Fruit fly (Drosophila melanogaster) whole organism, embryonic: ENCODE measurements around the gene jdp.

Source experiments
- Abd-B ChIP-seq: fragments of 200-800 bp; sonication (Bioruptor generic); optimal IDR thresholded peaks from 2 replicates; lab custom pipeline; 2018; ENCODE audit warnings: missing biosample characterization, mild to moderate bottlenecking, missing genetic modification characterization, moderate library complexity
- Asciz ChIP-seq: fragments of 200-800 bp; sonication (Bioruptor generic); optimal IDR thresholded peaks from 2 replicates; lab custom pipeline; 2017; ENCODE audit warnings: missing biosample characterization, mild to moderate bottlenecking, missing genetic modification characterization, missing genetic modification reagents
- Atf-2 ChIP-seq: fragments of 200-800 bp; sonication (Bioruptor generic); optimal IDR thresholded peaks from 2 replicates; lab custom pipeline; 2016; ENCODE audit warnings: missing biosample characterization, missing genetic modification characterization
- Blimp-1 ChIP-seq: fragments of 200-800 bp; sonication (Bioruptor generic); optimal IDR thresholded peaks from 3 replicates; lab custom pipeline; 2018; ENCODE audit warnings: missing biosample characterization, missing genetic modification characterization, mild to moderate bottlenecking, moderate library complexity, missing genetic modification reagents
- CG1603 ChIP-seq: fragments of 200-800 bp; sonication (Bioruptor generic); optimal IDR thresholded peaks from 2 replicates; lab custom pipeline; 2019; ENCODE audit warnings: missing biosample characterization, mild to moderate bottlenecking, missing genetic modification characterization, moderate library complexity
- CG17802 ChIP-seq: fragments of 200-800 bp; sonication (Bioruptor generic); optimal IDR thresholded peaks from 2 replicates; lab custom pipeline; 2018; ENCODE audit warnings: missing biosample characterization, mild to moderate bottlenecking, missing genetic modification characterization, moderate library complexity
- CG2199 ChIP-seq: fragments of 200-800 bp; sonication (Bioruptor generic); IDR thresholded peaks from 3 replicates; pipeline ENCODE4 v1.3.6; 2022; ENCODE audit warnings: missing biosample characterization, missing genetic modification characterization
- CG30431 ChIP-seq: fragments of 200-800 bp; sonication (Bioruptor generic); optimal IDR thresholded peaks from 2 replicates; lab custom pipeline; 2017; ENCODE audit warnings: missing biosample characterization, missing genetic modification characterization
- CG34422 ChIP-seq: fragments of 200-800 bp; sonication (Bioruptor generic); IDR thresholded peaks from 3 replicates; pipeline ENCODE4 v1.3.6; 2022; ENCODE audit warnings: missing biosample characterization, missing genetic modification characterization
- CG6654 ChIP-seq: fragments of 200-800 bp; sonication (Bioruptor generic); optimal IDR thresholded peaks from 2 replicates; lab custom pipeline; 2017; ENCODE audit warnings: missing biosample characterization, mild to moderate bottlenecking, missing genetic modification characterization
- CG7745 ChIP-seq: fragments of 200-800 bp; sonication (Bioruptor generic); optimal IDR thresholded peaks from 2 replicates; lab custom pipeline; 2018; ENCODE audit warnings: missing biosample characterization, mild to moderate bottlenecking, missing genetic modification characterization, moderate library complexity
- CG8089 ChIP-seq: fragments of 200-800 bp; sonication (Bioruptor generic); optimal IDR thresholded peaks from 3 replicates; lab custom pipeline; 2016; ENCODE audit warnings: missing biosample characterization, missing genetic modification characterization
- CG8359 ChIP-seq: fragments of 200-800 bp; sonication (Bioruptor generic); optimal IDR thresholded peaks from 2 replicates; lab custom pipeline; 2017; ENCODE audit warnings: missing biosample characterization, mild to moderate bottlenecking, missing genetic modification characterization, borderline replicate concordance
- CG8388 ChIP-seq: fragments of 200-800 bp; sonication (Bioruptor generic); optimal IDR thresholded peaks from 2 replicates; lab custom pipeline; 2019; ENCODE audit warnings: missing biosample characterization, mild to moderate bottlenecking, missing genetic modification characterization, moderate library complexity
- Drgx ChIP-seq: fragments of 200-800 bp; sonication (Bioruptor generic); IDR thresholded peaks from 2 replicates; pipeline ENCODE4 v1.3.6; 2022; ENCODE audit warnings: missing biosample characterization, missing genetic modification characterization
- Elba2 ChIP-seq: fragments of 200-800 bp; sonication (Bioruptor generic); optimal IDR thresholded peaks from 3 replicates; lab custom pipeline; 2016; ENCODE audit warnings: missing biosample characterization, missing genetic modification characterization
- H15 ChIP-seq: fragments of 200-800 bp; sonication (Bioruptor generic); IDR thresholded peaks from 3 replicates; pipeline ENCODE4 v1.3.6; 2022; ENCODE audit warnings: missing biosample characterization, missing genetic modification characterization
- Med ChIP-seq: fragments of 200-800 bp; sonication (Bioruptor generic); peaks from one replicate; lab custom pipeline; 2016; ENCODE audit warnings: missing biosample characterization, missing genetic modification characterization, mild to moderate bottlenecking, inconsistent platforms, moderate library complexity
- Mrtf ChIP-seq: fragments of 200-800 bp; sonication (Bioruptor generic); IDR thresholded peaks from 3 replicates; pipeline ENCODE4 v1.3.6; 2022; ENCODE audit warnings: missing biosample characterization, missing genetic modification characterization
- Pdp1 ChIP-seq, 2 experiments: fragments of 200-800 bp; sonication (Bioruptor generic); optimal IDR thresholded peaks; 3 replicates each; lab custom pipeline; 2016; ENCODE audit warnings: missing biosample characterization in 2 of 2, missing genetic modification characterization in 2 of 2, mild to moderate bottlenecking in 1 of 2, moderate library complexity in 1 of 2
- Rfx ChIP-seq: fragments of 200-800 bp; sonication (Bioruptor generic); IDR thresholded peaks from 2 replicates; pipeline ENCODE4 v1.3.6; 2022; ENCODE audit warnings: missing biosample characterization, missing genetic modification characterization
- Sin3A ChIP-seq: fragments of >200 bp; optimal IDR thresholded peaks from 2 replicates; lab custom pipeline; 2018
- aop ChIP-seq: fragments of 200-800 bp; sonication (Bioruptor generic); IDR thresholded peaks from 2 replicates; pipeline ENCODE4 v1.3.6; 2022; ENCODE audit warnings: missing biosample characterization, missing genetic modification characterization
- ara ChIP-seq: fragments of 200-800 bp; sonication (Bioruptor generic); IDR thresholded peaks from 2 replicates; pipeline ENCODE4 v1.3.6; 2022; ENCODE audit warnings: missing biosample characterization, missing genetic modification characterization
- ase ChIP-seq: fragments of 200-800 bp; sonication (Bioruptor generic); IDR thresholded peaks from 3 replicates; pipeline ENCODE4 v1.3.6; 2022; ENCODE audit warnings: missing biosample characterization, missing genetic modification characterization
- bsh ChIP-seq, 2 experiments: fragments of 200-800 bp; sonication (Bioruptor generic); optimal IDR thresholded peaks; 2 replicates each; lab custom pipeline; 2017 to 2018; ENCODE audit warnings: mild to moderate bottlenecking in 2 of 2, missing biosample characterization in 2 of 2, missing genetic modification characterization in 2 of 2, moderate library complexity in 1 of 2
- da ChIP-seq: fragments of 200-800 bp; sonication (Bioruptor generic); optimal IDR thresholded peaks from 2 replicates; lab custom pipeline; 2016; ENCODE audit warnings: missing biosample characterization, missing genetic modification characterization
- dan ChIP-seq: fragments of 200-800 bp; sonication (Bioruptor generic); IDR thresholded peaks from 2 replicates; pipeline ENCODE4 v1.3.6; 2022; ENCODE audit warnings: missing biosample characterization, missing genetic modification characterization
- emc ChIP-seq: fragments of 200-800 bp; sonication (Bioruptor generic); optimal IDR thresholded peaks from 2 replicates; lab custom pipeline; 2016; ENCODE audit warnings: missing biosample characterization, missing genetic modification characterization
- ems ChIP-seq: fragments of 200-800 bp; sonication (Bioruptor generic); optimal IDR thresholded peaks from 3 replicates; lab custom pipeline; 2016; ENCODE audit warnings: missing biosample characterization, missing genetic modification characterization
- ewg ChIP-seq: fragments of 200-800 bp; sonication (Bioruptor generic); optimal IDR thresholded peaks from 3 replicates; lab custom pipeline; 2017; ENCODE audit warnings: mild to moderate bottlenecking, missing biosample characterization, missing genetic modification reagents, missing genetic modification characterization
- gce ChIP-seq: fragments of 200-800 bp; sonication (Bioruptor generic); IDR thresholded peaks from 3 replicates; pipeline ENCODE4 v1.3.6; 2022; ENCODE audit warnings: missing biosample characterization, missing genetic modification characterization
- lmd ChIP-seq: fragments of 200-800 bp; sonication (Bioruptor generic); IDR thresholded peaks from 2 replicates; pipeline ENCODE4 v1.3.6; 2022; ENCODE audit warnings: missing biosample characterization, missing genetic modification characterization
- prd ChIP-seq, 3 experiments: fragments of >200 bp in 2 of 3; fragments of 200-800 bp in 1 of 3; sonication (Bioruptor generic) in 1 of 3; optimal IDR thresholded peaks in 2 of 3; IDR thresholded peaks in 1 of 3; 2 replicates in 2 of 3; 3 replicates in 1 of 3; pipeline versions ENCODE4 v1.3.6 to Lab custom; 2017 to 2022; ENCODE audit warnings: missing biosample characterization in 1 of 3, missing genetic modification characterization in 1 of 3
- sd ChIP-seq: fragments of 200-800 bp; sonication (Bioruptor generic); optimal IDR thresholded peaks from 3 replicates; lab custom pipeline; 2018; ENCODE audit warnings: missing biosample characterization, mild to moderate bottlenecking, missing genetic modification characterization, moderate library complexity
- stwl ChIP-seq: fragments of 200-800 bp; sonication (Bioruptor generic); optimal IDR thresholded peaks from 3 replicates; lab custom pipeline; 2018; ENCODE audit warnings: missing biosample characterization, mild to moderate bottlenecking, missing genetic modification characterization, moderate library complexity
- tll ChIP-seq, 2 experiments: fragments of 200-800 bp in 1 of 2; fragments of >200 bp in 1 of 2; sonication (Bioruptor generic) in 1 of 2; optimal IDR thresholded peaks; 2 replicates each; lab custom pipeline; 2017 to 2019; ENCODE audit warnings: missing biosample characterization in 2 of 2, missing genetic modification characterization in 2 of 2, mild to moderate bottlenecking in 1 of 2, moderate library complexity in 1 of 2
- twi ChIP-seq: fragments of 200-800 bp; optimal IDR thresholded peaks from 2 replicates; lab custom pipeline; 2019; ENCODE audit warnings: missing biosample characterization, mild to moderate bottlenecking, missing genetic modification characterization, moderate library complexity
- usp ChIP-seq: fragments of >200 bp; optimal IDR thresholded peaks from 2 replicates; lab custom pipeline; 2017; ENCODE audit warnings: missing biosample characterization, missing genetic modification characterization
- vvl ChIP-seq: fragments of 200-800 bp; sonication (Bioruptor generic); IDR thresholded peaks from 2 replicates; pipeline ENCODE4 v1.3.6; 2022; ENCODE audit warnings: missing biosample characterization, missing genetic modification characterization
- wor ChIP-seq: fragments of 200-800 bp; sonication (Bioruptor generic); IDR thresholded peaks from 2 replicates; pipeline ENCODE4 v1.3.6; 2022; ENCODE audit warnings: missing biosample characterization, missing genetic modification characterization
- zfh1 ChIP-seq: fragments of 200-800 bp; sonication (Bioruptor generic); IDR thresholded peaks from 3 replicates; pipeline ENCODE4 v1.3.6; 2022; ENCODE audit warnings: missing biosample characterization, missing genetic modification characterization

jdp gene

dm6 chr3R:30567215-30567614 lies 40.4 kb upstream of the jdp start:
- TF ChIP-seq H15 (GFP tag; lab: Robert Waterston, UW) (no peak), prd (optimal IDR thresholded peaks at IDR 0.05; lab: Kevin White, UChicago) (no peak), prd (GFP tag; IDR thresholded peaks at IDR 0.05; lab: Robert Waterston, UW) (peak; percentile 37; the same call in 1 of the 3 replicates), Drgx (GFP tag; lab: Robert Waterston, UW) (peak; percentile 71), Elba2 (no peak), Atf-2 (no peak), Rfx (GFP tag; lab: Robert Waterston, UW) (no peak), Sin3A (lab: Kevin White, UChicago) (no peak), tll (GFP tag; optimal IDR thresholded peaks at IDR 0.05; lab: Kevin White, UChicago) (no peak), wor (GFP tag; lab: Robert Waterston, UW) (no peak), usp (GFP tag; lab: Kevin White, UChicago) (no peak), sd (tag; lab: Kevin White, UChicago) (no peak), Asciz (no peak), da (GFP tag; lab: Kevin White, UChicago) (no peak), ewg (no peak), Med (GFP tag; lab: Kevin White, UChicago) (peak; percentile 16), Abd-B (GFP tag; lab: Kevin White, UChicago) (no peak), CG1603 (tag; lab: Kevin White, UChicago) (peak; percentile 21), emc (no peak), lmd (GFP tag; lab: Robert Waterston, UW) (no peak), bsh (GFP tag; optimal IDR thresholded peaks at IDR 0.05; lab: Kevin White, UChicago) (peak; percentile 0 to 19), CG8089 (GFP tag; lab: Kevin White, UChicago) (no peak)

dm6 chr3R:30566181-30566902 lies 39.5 kb upstream of the jdp start:
- TF ChIP-seq zfh1 (GFP tag; lab: Robert Waterston, UW) (no peak), Pdp1 (GFP tag; optimal IDR thresholded peaks at IDR 0.05; lab: Kevin White, UChicago) (peak in 1 of 2 experiments; percentile 32), CG30431 (GFP tag; lab: Kevin White, UChicago) (no peak), vvl (GFP tag; lab: Robert Waterston, UW) (peak; percentile 33; the same call in 1 of the 2 replicates), CG7745 (peak; percentile 70), CG8388 (GFP tag; lab: Kevin White, UChicago) (no peak), Mrtf (GFP tag; lab: Robert Waterston, UW) (no peak), ase (GFP tag; lab: Robert Waterston, UW) (no peak), aop (GFP tag; lab: Robert Waterston, UW) (no peak), CG8359 (GFP tag; lab: Kevin White, UChicago) (peak; percentile 95), twi (no peak), CG34422 (no peak), CG2199 (GFP tag; lab: Robert Waterston, UW) (no peak), CG17802 (no peak), gce (no peak), Sin3A (lab: Kevin White, UChicago) (no peak), ems (no peak), ara (GFP tag; lab: Robert Waterston, UW) (no peak), CG6654 (GFP tag; lab: Kevin White, UChicago) (no peak), Blimp-1 (GFP tag; lab: Kevin White, UChicago) (peak; percentile 63), dan (GFP tag; lab: Robert Waterston, UW) (no peak), stwl (no peak)
